Fruit fly (Drosophila melanogaster) whole organism, pupa: ENCODE data around the gene CG17121.

Experiments
- CG10348 ChIP-seq: fragments of 200-800 bp; sonication (Bioruptor generic); IDR thresholded peaks from 2 replicates; pipeline ENCODE4 v1.3.6; 2022; ENCODE audit warnings: missing biosample characterization, missing genetic modification characterization
- CG12605 ChIP-seq: fragments of 200-800 bp; sonication (Bioruptor generic); IDR thresholded peaks from 2 replicates; pipeline ENCODE4 v1.3.6; 2022; ENCODE audit warnings: missing biosample characterization, missing genetic modification characterization
- CG13204 ChIP-seq: fragments of 200-800 bp; sonication (Bioruptor generic); optimal IDR thresholded peaks from 2 replicates; lab custom pipeline; 2018; ENCODE audit warnings: missing biosample characterization, mild to moderate bottlenecking, missing genetic modification characterization, moderate library complexity
- CG14655 ChIP-seq: fragments of 200-800 bp; sonication (Bioruptor generic); optimal IDR thresholded peaks from 3 replicates; lab custom pipeline; 2017; ENCODE audit warnings: mild to moderate bottlenecking, missing biosample characterization, missing genetic modification reagents, missing genetic modification characterization
- CG15710 ChIP-seq: fragments of 200-800 bp; sonication (Bioruptor generic); optimal IDR thresholded peaks from 2 replicates; lab custom pipeline; 2018; ENCODE audit warnings: missing biosample characterization, mild to moderate bottlenecking, missing genetic modification characterization, moderate library complexity
- CG17806 ChIP-seq: fragments of 200-800 bp; sonication (Bioruptor generic); optimal IDR thresholded peaks from 2 replicates; lab custom pipeline; 2018; ENCODE audit warnings: missing biosample characterization, mild to moderate bottlenecking, missing genetic modification characterization, moderate library complexity
- CG32121 ChIP-seq: fragments of 200-800 bp; sonication (Bioruptor generic); IDR thresholded peaks from 2 replicates; pipeline ENCODE4 v1.3.6; 2022; ENCODE audit warnings: missing biosample characterization, missing genetic modification characterization
- CG34367 ChIP-seq: fragments of 200-800 bp; sonication (Bioruptor generic); optimal IDR thresholded peaks from 2 replicates; lab custom pipeline; 2018; ENCODE audit warnings: missing biosample characterization, mild to moderate bottlenecking, missing genetic modification characterization
- CG4496 ChIP-seq: fragments of 200-800 bp; sonication (Bioruptor generic); IDR thresholded peaks from 3 replicates; pipeline ENCODE4 v1.3.6; 2022; ENCODE audit warnings: missing biosample characterization, missing genetic modification characterization
- CG8159 ChIP-seq: fragments of 200-800 bp; sonication (Bioruptor generic); optimal IDR thresholded peaks from 3 replicates; lab custom pipeline; 2018; ENCODE audit warnings: missing biosample characterization, mild to moderate bottlenecking, missing genetic modification characterization, moderate library complexity
- CG8301 ChIP-seq: fragments of 200-800 bp; sonication (Bioruptor generic); optimal IDR thresholded peaks from 2 replicates; lab custom pipeline; 2018; ENCODE audit warnings: missing biosample characterization, mild to moderate bottlenecking, missing genetic modification characterization
- CG9948 ChIP-seq: fragments of 200-800 bp; sonication (Bioruptor generic); optimal IDR thresholded peaks from 2 replicates; lab custom pipeline; 2018; ENCODE audit warnings: missing biosample characterization, mild to moderate bottlenecking, missing genetic modification characterization, moderate library complexity
- D1 ChIP-seq: fragments of 200-800 bp; sonication (Bioruptor generic); optimal IDR thresholded peaks from 2 replicates; lab custom pipeline; 2018; ENCODE audit warnings: missing biosample characterization, mild to moderate bottlenecking, missing genetic modification characterization, moderate library complexity
- EcR ChIP-seq: fragments of 200-800 bp; sonication (Bioruptor generic); optimal IDR thresholded peaks from 3 replicates; lab custom pipeline; 2019; ENCODE audit warnings: missing biosample characterization, missing genetic modification characterization, mild to moderate bottlenecking, moderate library complexity, missing genetic modification reagents
- Ets98B ChIP-seq: fragments of 200-800 bp; sonication (Bioruptor generic); IDR thresholded peaks from 2 replicates; pipeline ENCODE4 v1.3.6; 2022; ENCODE audit warnings: missing biosample characterization, missing genetic modification characterization
- Pif1A ChIP-seq: fragments of 200-800 bp; sonication (Bioruptor generic); optimal IDR thresholded peaks from 3 replicates; lab custom pipeline; 2016; ENCODE audit warnings: missing biosample characterization, missing genetic modification characterization
- Pif1B ChIP-seq: fragments of 200-800 bp; sonication (Bioruptor generic); optimal IDR thresholded peaks from 3 replicates; lab custom pipeline; 2016; ENCODE audit warnings: missing biosample characterization, missing genetic modification characterization
- Snoo ChIP-seq: fragments of 200-800 bp; sonication (Bioruptor generic); optimal IDR thresholded peaks from 3 replicates; lab custom pipeline; 2017; ENCODE audit warnings: missing biosample characterization, mild to moderate bottlenecking, missing genetic modification characterization, inconsistent platforms
- fd96Ca ChIP-seq: fragments of 200-800 bp; sonication (Bioruptor generic); IDR thresholded peaks from 3 replicates; pipeline ENCODE4 v1.3.6; 2022; ENCODE audit warnings: missing biosample characterization, missing genetic modification characterization
- rn ChIP-seq: fragments of 200-800 bp; sonication (Bioruptor generic); IDR thresholded peaks from 2 replicates; pipeline ENCODE4 v1.3.6; 2022; ENCODE audit warnings: missing biosample characterization, missing genetic modification characterization

The CG17121 gene

DNA sequence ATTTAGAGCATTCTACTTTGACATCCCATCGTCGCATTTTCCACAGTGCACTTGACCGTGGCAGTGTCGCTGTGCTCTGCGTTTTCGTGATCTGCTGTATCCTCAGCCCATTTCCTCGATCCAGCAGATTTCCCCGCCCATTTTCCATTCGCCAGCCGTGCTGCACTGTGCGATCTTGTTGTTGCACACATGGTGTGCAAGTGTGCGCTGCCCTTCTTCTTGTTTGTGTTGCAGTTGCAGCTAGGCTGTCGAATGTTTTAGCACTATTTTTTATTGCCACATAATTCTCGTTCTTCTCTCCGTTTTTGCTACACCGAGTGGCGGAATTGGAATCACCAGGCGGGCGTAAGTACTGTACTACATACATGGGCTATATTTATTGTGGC, 20.6 kb downstream of the CG17121 start:
- TF ChIP-seq CG4496 (GFP tag; lab: Robert Waterston, UW), result peak; percentile 9; the same call in 1 of the 3 replicates
- TF ChIP-seq CG34367 (tag; lab: Kevin White, UChicago), result no peak
- peak; percentile 15 for TF ChIP-seq CG13204 (GFP tag; lab: Kevin White, UChicago)
- no peak for TF ChIP-seq EcR (GFP tag; lab: Kevin White, UChicago)
- no peak for TF ChIP-seq Ets98B
- TF ChIP-seq fd96Ca (GFP tag; lab: Robert Waterston, UW), result no peak
- no peak for TF ChIP-seq CG9948 (tag; lab: Kevin White, UChicago)
- TF ChIP-seq CG15710, result no peak
- TF ChIP-seq Snoo (tag; lab: Kevin White, UChicago), result no peak
- TF ChIP-seq Pif1B, result no peak
- TF ChIP-seq Pif1A (GFP tag; lab: Kevin White, UChicago), result no peak
- TF ChIP-seq, all 21 proteins: peak for 2

DNA sequence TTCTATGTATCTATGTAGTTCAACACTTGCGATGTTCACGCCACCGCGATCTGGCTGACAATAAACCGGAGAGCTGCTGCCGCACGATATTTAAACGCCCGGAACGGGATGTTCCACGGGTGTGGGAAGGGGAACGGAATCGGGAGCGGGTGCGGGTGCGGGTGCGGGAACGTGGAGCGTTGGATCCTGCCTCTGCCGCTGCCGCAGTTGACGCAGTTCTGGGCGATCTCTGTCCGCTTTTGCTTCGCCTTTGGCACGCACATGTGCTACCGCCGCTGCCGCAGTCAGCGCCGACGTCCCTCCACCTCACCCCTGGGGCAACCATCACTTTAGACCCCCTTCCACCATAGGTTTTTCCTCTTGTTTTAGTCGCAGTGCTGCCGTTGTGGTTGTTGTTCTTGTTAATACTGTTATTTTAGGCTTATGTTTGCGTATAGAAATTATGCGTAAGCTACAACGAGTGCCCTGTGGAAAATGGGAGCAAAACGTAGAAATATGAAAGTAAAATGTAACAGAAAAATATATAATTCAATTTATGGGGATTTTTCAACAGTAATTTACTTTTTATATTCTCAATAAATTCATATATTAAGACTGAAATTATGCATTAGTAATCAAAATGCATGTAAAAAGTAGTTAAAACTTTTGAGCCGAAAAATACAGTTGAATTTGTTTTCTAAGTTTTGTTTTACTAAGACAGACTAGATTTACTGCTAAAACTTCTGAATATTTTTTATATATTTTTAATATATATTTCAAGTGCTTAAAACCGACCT, 21.2 kb downstream of the CG17121 start, which contains the start of gene lmd:
lmd (minus strand) TSS at position 62 of the 776 bp plus-strand sequence.
- no peak for TF ChIP-seq D1 (tag; lab: Kevin White, UChicago)
- TF ChIP-seq Pif1A (GFP tag; lab: Kevin White, UChicago), result no peak
- peak; percentile 90 for TF ChIP-seq CG13204 (GFP tag; lab: Kevin White, UChicago)
- peak; percentile 17 for TF ChIP-seq CG14655 (GFP tag; lab: Kevin White, UChicago)
- peak; percentile 19 for TF ChIP-seq CG8159 (tag; lab: Kevin White, UChicago)
- TF ChIP-seq, all 21 proteins: peak for 3

DNA sequence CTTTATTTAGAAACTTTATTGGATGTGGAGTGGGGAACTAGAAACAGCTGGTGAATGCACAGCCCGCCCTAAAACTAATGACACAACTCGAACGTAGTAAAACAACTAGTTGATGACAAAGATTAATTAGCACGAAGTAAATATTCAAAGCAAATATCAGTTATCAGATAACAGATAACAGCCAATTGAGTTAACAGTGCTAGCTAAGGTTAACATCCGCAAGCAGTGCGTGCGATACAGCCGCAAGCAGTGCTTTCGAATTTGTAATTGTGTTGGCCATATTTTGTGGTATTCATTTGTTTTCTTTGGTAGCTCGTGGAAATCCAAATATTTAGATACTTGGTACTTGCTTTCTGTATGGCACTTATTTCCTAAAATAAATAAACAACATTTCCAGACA, 34.5 kb downstream of the CG17121 start:
- TF ChIP-seq CG32121 (GFP tag; lab: Robert Waterston, UW) (no peak), CG13204 (GFP tag; lab: Kevin White, UChicago) (no peak), D1 (tag; lab: Kevin White, UChicago) (no peak), CG15710 (no peak), fd96Ca (GFP tag; lab: Robert Waterston, UW) (no peak), CG17806 (tag; lab: Kevin White, UChicago) (no peak)
- TF ChIP-seq, all 21 proteins: peak for 0

DNA sequence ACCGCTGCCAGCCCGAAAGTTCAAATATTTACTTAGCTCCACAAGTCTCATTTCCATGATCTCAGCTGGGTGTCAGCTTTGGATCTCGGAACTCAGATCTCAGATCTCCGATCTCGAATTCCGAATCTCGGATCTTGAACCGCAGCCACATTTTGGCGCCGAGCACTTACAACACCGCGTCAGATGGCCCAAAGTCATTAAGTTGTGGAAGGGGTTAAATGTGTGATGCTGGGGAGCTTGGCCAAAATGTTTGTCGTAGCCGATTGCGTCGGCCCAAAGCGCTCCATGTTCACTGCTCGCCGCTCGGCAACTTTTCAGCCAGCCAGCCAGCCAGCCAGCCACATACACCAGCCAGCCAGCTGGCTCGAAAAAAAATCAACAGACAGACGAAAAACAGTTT, 36.0 kb downstream of the CG17121 start, which contains the start of gene CG6688:
CG6688 (plus strand) TSS at position 396 of the 400 bp plus-strand sequence.
- TF ChIP-seq fd96Ca (GFP tag; lab: Robert Waterston, UW), result 0 out of 3 replicates have a peak, but pooled peaks have one; percentile 5
- no peak for TF ChIP-seq CG15710

DNA sequence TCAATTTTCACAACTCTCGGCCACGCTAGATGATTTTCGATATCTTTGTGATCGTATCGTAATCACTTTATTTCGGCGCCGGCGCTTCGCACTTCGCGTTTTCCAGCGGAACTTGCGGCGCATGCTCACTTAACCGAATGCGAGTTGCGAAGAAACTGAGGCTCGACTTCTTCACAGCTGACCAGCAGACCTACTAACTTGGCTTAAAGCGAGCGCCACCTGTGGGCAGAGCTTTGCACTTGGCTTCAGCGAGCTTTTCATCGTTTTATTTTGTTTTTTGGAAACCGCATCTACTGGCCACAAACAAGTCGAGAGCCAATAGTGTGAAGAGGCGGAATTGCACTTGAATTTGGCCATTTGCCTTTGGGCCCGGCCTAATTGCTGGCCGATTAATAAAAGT, 37.6 kb downstream of the CG17121 start, which contains the start of gene CG34375:
CG34375 (minus strand) TSS at position 157 of the 400 bp plus-strand sequence.
- TF ChIP-seq rn (GFP tag; lab: Robert Waterston, UW) (no peak), CG10348 (no peak), CG15710 (no peak), EcR (GFP tag; lab: Kevin White, UChicago) (no peak), Pif1B (no peak), CG9948 (tag; lab: Kevin White, UChicago) (no peak), Pif1A (GFP tag; lab: Kevin White, UChicago) (no peak), CG32121 (GFP tag; lab: Robert Waterston, UW) (0 out of 2 replicates have a peak, but pooled peaks have one; percentile 17), CG34367 (tag; lab: Kevin White, UChicago) (no peak), CG13204 (GFP tag; lab: Kevin White, UChicago) (no peak), CG4496 (GFP tag; lab: Robert Waterston, UW) (peak; percentile 65), Ets98B (peak; percentile 69)

DNA sequence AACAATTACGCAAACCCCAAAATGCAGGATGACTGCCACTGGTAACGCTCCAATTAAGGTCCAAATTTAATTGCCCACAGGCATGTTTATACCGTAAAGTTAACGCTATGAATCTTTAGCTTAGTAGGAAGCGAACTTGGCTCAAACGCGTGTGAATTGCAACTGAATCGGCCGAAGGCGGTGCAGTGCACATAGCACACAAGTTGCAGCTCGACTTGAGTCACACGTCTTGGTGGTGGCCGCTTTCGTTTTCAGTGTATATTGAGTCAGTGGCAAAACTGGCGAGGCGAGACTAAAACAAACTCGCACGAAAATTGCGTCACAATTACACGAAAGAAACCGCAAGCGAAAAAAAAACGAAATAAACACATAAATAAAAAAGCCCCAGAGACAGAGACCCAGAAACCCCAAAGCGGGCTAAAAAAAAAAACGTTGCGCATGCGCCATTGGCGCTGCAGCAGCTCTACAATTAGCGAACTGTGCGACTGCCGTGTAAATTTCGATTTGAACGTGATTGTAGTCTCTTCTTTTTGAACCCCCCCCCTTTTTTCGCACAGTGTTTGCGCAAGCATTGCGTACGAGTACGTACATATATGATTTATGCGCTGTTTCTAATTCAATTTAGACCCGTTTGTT, 38.4 kb downstream of the CG17121 start:
- TF ChIP-seq Pif1B (no peak), CG15710 (no peak), Ets98B (peak; percentile 77), CG32121 (GFP tag; lab: Robert Waterston, UW) (peak; percentile 83), Pif1A (GFP tag; lab: Kevin White, UChicago) (peak; percentile 34), CG8159 (tag; lab: Kevin White, UChicago) (no peak), CG8301 (peak; percentile 14), CG14655 (GFP tag; lab: Kevin White, UChicago) (peak; percentile 26), rn (GFP tag; lab: Robert Waterston, UW) (peak; percentile 37; the same call in 1 of the 2 replicates), fd96Ca (GFP tag; lab: Robert Waterston, UW) (peak; percentile 79), CG4496 (GFP tag; lab: Robert Waterston, UW) (peak; percentile 83), CG12605 (GFP tag; lab: Robert Waterston, UW) (peak; percentile 50)

DNA sequence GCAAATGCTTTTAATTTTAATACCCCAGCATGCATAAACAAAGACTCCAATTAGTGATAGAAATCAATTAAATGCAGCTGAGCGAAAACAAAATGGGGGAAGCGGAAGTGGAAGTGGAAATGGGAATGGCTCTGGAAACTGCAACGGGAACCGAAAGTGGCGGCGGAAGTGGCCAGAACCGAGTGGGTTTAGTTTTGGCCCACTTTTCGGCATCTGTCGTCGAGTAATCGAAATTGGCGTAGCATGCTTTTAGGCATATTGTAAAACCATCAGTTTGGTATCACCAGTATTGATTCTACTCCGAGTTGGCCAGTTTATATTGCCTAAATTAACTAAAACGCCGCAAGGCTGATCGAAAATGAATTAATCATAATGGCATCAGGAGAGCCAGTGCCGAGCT, 43.9 kb downstream of the CG17121 start:
- peak; percentile 84 for TF ChIP-seq CG4496 (GFP tag; lab: Robert Waterston, UW)
- TF ChIP-seq CG17806 (tag; lab: Kevin White, UChicago), result no peak
- TF ChIP-seq CG10348, result no peak
- TF ChIP-seq CG15710, result no peak
- TF ChIP-seq Pif1A (GFP tag; lab: Kevin White, UChicago), result no peak
- TF ChIP-seq CG14655 (GFP tag; lab: Kevin White, UChicago), result no peak
- peak; percentile 54; the same call in 2 of the 3 replicates for TF ChIP-seq fd96Ca (GFP tag; lab: Robert Waterston, UW)
- no peak for TF ChIP-seq D1 (tag; lab: Kevin White, UChicago)
- TF ChIP-seq Ets98B, result 0 out of 2 replicates have a peak, but pooled peaks have one; percentile 11
- no peak for TF ChIP-seq CG13204 (GFP tag; lab: Kevin White, UChicago)
- no peak for TF ChIP-seq CG8159 (tag; lab: Kevin White, UChicago)
- TF ChIP-seq EcR (GFP tag; lab: Kevin White, UChicago), result no peak
